Fruit fly (Drosophila melanogaster) whole organism, embryonic: ENCODE results near the gene iav.

Source experiments
- Awh ChIP-seq: fragments of 200-800 bp; sonication (Bioruptor generic); IDR thresholded peaks from 2 replicates; pipeline ENCODE4, ENCODE4 v1.3.6; 2022; ENCODE audit warnings: missing biosample characterization, missing genetic modification characterization
- Bgb ChIP-seq: fragments of 200-800 bp; sonication (Bioruptor generic); IDR thresholded peaks from 2 replicates; pipeline ENCODE4 v1.3.6; 2022; ENCODE audit warnings: missing biosample characterization, missing genetic modification characterization; ENCODE audit not compliant: partially characterized antibody
- Bteb2 ChIP-seq: fragments of 200-800 bp; sonication (Bioruptor generic); optimal IDR thresholded peaks from 2 replicates; lab custom pipeline; 2016; ENCODE audit warnings: missing biosample characterization, missing genetic modification characterization
- CG10147 ChIP-seq: fragments of 200-800 bp; sonication (Bioruptor generic); optimal IDR thresholded peaks from 2 replicates; lab custom pipeline; 2019; ENCODE audit warnings: missing biosample characterization, mild to moderate bottlenecking, missing genetic modification characterization, moderate library complexity
- CG11247 ChIP-seq: fragments of 200-800 bp; sonication (Bioruptor generic); IDR thresholded peaks from 2 replicates; pipeline ENCODE4 v1.3.6; 2022; ENCODE audit warnings: missing biosample characterization, missing genetic modification characterization
- CG11695 ChIP-seq: fragments of 200-800 bp; sonication (Bioruptor generic); IDR thresholded peaks from 3 replicates; pipeline ENCODE4 v1.3.6; 2022; ENCODE audit warnings: missing biosample characterization, missing genetic modification characterization
- CG12659 ChIP-seq: fragments of 200-800 bp; sonication (Bioruptor generic); optimal IDR thresholded peaks from 3 replicates; lab custom pipeline; 2017; ENCODE audit warnings: mild to moderate bottlenecking, missing biosample characterization, missing genetic modification reagents, missing genetic modification characterization
- CG14014 ChIP-seq: fragments of 200-800 bp; sonication (Bioruptor generic); IDR thresholded peaks from 2 replicates; pipeline ENCODE4 v1.3.6; 2022; ENCODE audit warnings: missing biosample characterization, missing genetic modification characterization
- CG14860 ChIP-seq: fragments of 200-800 bp; sonication (Bioruptor generic); IDR thresholded peaks from 3 replicates; pipeline ENCODE4 v1.3.6; 2022; ENCODE audit warnings: missing biosample characterization, missing genetic modification characterization; ENCODE audit not compliant: partially characterized antibody
- CG17361 ChIP-seq: fragments of 200-800 bp; sonication (Bioruptor generic); IDR thresholded peaks from 3 replicates; pipeline ENCODE4 v1.3.6; 2022; ENCODE audit warnings: missing biosample characterization, missing genetic modification characterization
- CG17829 ChIP-seq: fragments of 200-800 bp; optimal IDR thresholded peaks from 2 replicates; lab custom pipeline; 2019; ENCODE audit warnings: missing biosample characterization, mild to moderate bottlenecking, missing genetic modification characterization, moderate library complexity
- CG1792 ChIP-seq: fragments of 200-800 bp; sonication (Bioruptor generic); optimal IDR thresholded peaks from 2 replicates; lab custom pipeline; 2016; ENCODE audit warnings: missing biosample characterization, missing genetic modification characterization
- CG18476 ChIP-seq: fragments of 200-800 bp; sonication (Bioruptor generic); optimal IDR thresholded peaks from 2 replicates; lab custom pipeline; 2016; ENCODE audit warnings: missing biosample characterization, mild to moderate bottlenecking, missing genetic modification characterization
- CG2712 ChIP-seq: fragments of 200-800 bp; optimal IDR thresholded peaks from 3 replicates; lab custom pipeline; 2019; ENCODE audit warnings: missing biosample characterization, mild to moderate bottlenecking, missing genetic modification characterization, moderate library complexity
- CG30020 ChIP-seq: fragments of 200-800 bp; optimal IDR thresholded peaks from 2 replicates; lab custom pipeline; 2019; ENCODE audit warnings: missing biosample characterization, mild to moderate bottlenecking, missing genetic modification characterization, moderate library complexity
- CG30403 ChIP-seq: fragments of 200-800 bp; sonication (Bioruptor generic); optimal IDR thresholded peaks from 3 replicates; lab custom pipeline; 2016; ENCODE audit warnings: missing biosample characterization, missing genetic modification characterization
- CG31388 ChIP-seq: fragments of 200-800 bp; sonication (Bioruptor generic); optimal IDR thresholded peaks from 2 replicates; lab custom pipeline; 2016; ENCODE audit warnings: missing biosample characterization, missing genetic modification characterization
- CG34422 ChIP-seq: fragments of 200-800 bp; sonication (Bioruptor generic); IDR thresholded peaks from 3 replicates; pipeline ENCODE4 v1.3.6; 2022; ENCODE audit warnings: missing biosample characterization, missing genetic modification characterization
- CG4424 ChIP-seq: fragments of 200-800 bp; sonication (Bioruptor generic); optimal IDR thresholded peaks from 3 replicates; lab custom pipeline; 2016; ENCODE audit warnings: missing biosample characterization, missing genetic modification characterization
- CG5180 ChIP-seq: fragments of 200-800 bp; sonication (Bioruptor generic); optimal IDR thresholded peaks from 3 replicates; lab custom pipeline; 2017; ENCODE audit warnings: missing biosample characterization, missing genetic modification characterization, mild to moderate bottlenecking, moderate library complexity, missing genetic modification reagents
- CG6272 ChIP-seq: fragments of 200-800 bp; sonication (Bioruptor generic); IDR thresholded peaks from 2 replicates; pipeline ENCODE4 v1.3.6; 2022; ENCODE audit warnings: missing biosample characterization, missing genetic modification characterization
- CG6813 ChIP-seq: fragments of 200-800 bp; sonication (Bioruptor generic); optimal IDR thresholded peaks from 2 replicates; lab custom pipeline; 2017; ENCODE audit warnings: missing biosample characterization, missing genetic modification characterization, mild to moderate bottlenecking, moderate library complexity, missing genetic modification reagents
- CG7839 ChIP-seq: fragments of 200-800 bp; sonication (Bioruptor generic); optimal IDR thresholded peaks from 3 replicates; lab custom pipeline; 2018; ENCODE audit warnings: missing biosample characterization, mild to moderate bottlenecking, missing genetic modification characterization, moderate library complexity
- CG7928 ChIP-seq: fragments of 200-800 bp; sonication (Bioruptor generic); optimal IDR thresholded peaks from 2 replicates; lab custom pipeline; 2017; ENCODE audit warnings: missing biosample characterization, mild to moderate bottlenecking, missing genetic modification characterization
- Dref ChIP-seq: fragments of 200-800 bp; sonication (Bioruptor generic); IDR thresholded peaks from 2 replicates; pipeline ENCODE4 v1.3.6; 2022; ENCODE audit warnings: missing biosample characterization, missing genetic modification characterization
- ERR ChIP-seq: fragments of 200-800 bp; sonication (Bioruptor generic); optimal IDR thresholded peaks from 2 replicates; lab custom pipeline; 2016; ENCODE audit warnings: missing biosample characterization, missing genetic modification characterization
- Fer3 ChIP-seq: fragments of 200-800 bp; sonication (Bioruptor generic); optimal IDR thresholded peaks from 2 replicates; lab custom pipeline; 2018; ENCODE audit warnings: missing biosample characterization, mild to moderate bottlenecking, missing genetic modification characterization, moderate library complexity
- Hand ChIP-seq: fragments of 200-800 bp; sonication (Bioruptor generic); optimal IDR thresholded peaks from 2 replicates; lab custom pipeline; 2017; ENCODE audit warnings: mild to moderate bottlenecking, missing biosample characterization, missing genetic modification reagents, missing genetic modification characterization
- Kr ChIP-seq: fragments of 200-800 bp; sonication (Bioruptor generic); optimal IDR thresholded peaks from 2 replicates; lab custom pipeline; 2017; ENCODE audit warnings: missing biosample characterization, mild to moderate bottlenecking, missing genetic modification characterization
- MESR4 ChIP-seq: fragments of 200-800 bp; sonication (Bioruptor generic); optimal IDR thresholded peaks from 2 replicates; lab custom pipeline; 2018; ENCODE audit warnings: missing biosample characterization, mild to moderate bottlenecking, missing genetic modification characterization, moderate library complexity
- NC2β ChIP-seq: fragments of 200-800 bp; sonication (Bioruptor generic); optimal IDR thresholded peaks from 2 replicates; lab custom pipeline; 2016; ENCODE audit warnings: missing biosample characterization, missing genetic modification characterization
- Rx ChIP-seq: fragments of 200-800 bp; sonication (Bioruptor generic); IDR thresholded peaks from 2 replicates; pipeline ENCODE4 v1.3.6; 2022; ENCODE audit warnings: missing biosample characterization, missing genetic modification characterization
- Xrp1 ChIP-seq: fragments of 200-800 bp; sonication (Bioruptor generic); IDR thresholded peaks from 2 replicates; pipeline ENCODE4 v1.3.6; 2022; ENCODE audit warnings: missing biosample characterization, missing genetic modification characterization
- amos ChIP-seq: fragments of 200-800 bp; sonication (Bioruptor generic); IDR thresholded peaks from 2 replicates; pipeline ENCODE4 v1.3.6; 2022; ENCODE audit warnings: missing biosample characterization, missing genetic modification characterization; ENCODE audit not compliant: partially characterized antibody
- aop ChIP-seq: fragments of 200-800 bp; sonication (Bioruptor generic); IDR thresholded peaks from 2 replicates; pipeline ENCODE4 v1.3.6; 2022; ENCODE audit warnings: missing biosample characterization, missing genetic modification characterization
- az2 ChIP-seq: fragments of 200-800 bp; sonication (Bioruptor generic); optimal IDR thresholded peaks from 3 replicates; lab custom pipeline; 2016; ENCODE audit warnings: missing biosample characterization, missing genetic modification characterization
- da ChIP-seq: fragments of 200-800 bp; sonication (Bioruptor generic); optimal IDR thresholded peaks from 2 replicates; lab custom pipeline; 2016; ENCODE audit warnings: missing biosample characterization, missing genetic modification characterization
- h ChIP-seq: fragments of >200 bp; optimal IDR thresholded peaks from 2 replicates; lab custom pipeline; 2017
- hth ChIP-seq: fragments of >200 bp; optimal IDR thresholded peaks from 2 replicates; lab custom pipeline; 2017; ENCODE audit warnings: inconsistent platforms
- insv ChIP-seq, 2 experiments: fragments of 200-800 bp; sonication (Bioruptor generic); optimal IDR thresholded peaks; 3 replicates each; lab custom pipeline; 2016 to 2018; ENCODE audit warnings: missing biosample characterization in 2 of 2, missing genetic modification characterization in 2 of 2
- jumu ChIP-seq: fragments of 200-800 bp; sonication (Bioruptor generic); optimal IDR thresholded peaks from 3 replicates; lab custom pipeline; 2016; ENCODE audit warnings: missing biosample characterization, missing genetic modification characterization
- kay ChIP-seq: fragments of 200-800 bp; sonication (Bioruptor generic); optimal IDR thresholded peaks from 2 replicates; lab custom pipeline; 2016; ENCODE audit warnings: missing biosample characterization, missing genetic modification characterization
- nmo ChIP-seq: fragments of 200-800 bp; sonication (Bioruptor generic); optimal IDR thresholded peaks from 2 replicates; lab custom pipeline; 2018; ENCODE audit warnings: missing biosample characterization, mild to moderate bottlenecking, missing genetic modification characterization, moderate library complexity
- tup ChIP-seq: fragments of 200-800 bp; sonication (Bioruptor generic); optimal IDR thresholded peaks from 2 replicates; lab custom pipeline; 2016; ENCODE audit warnings: missing biosample characterization, mild to moderate bottlenecking, missing genetic modification characterization, moderate library complexity
- unpg ChIP-seq: fragments of 200-800 bp; sonication (Bioruptor generic); optimal IDR thresholded peaks from 3 replicates; lab custom pipeline; 2018; ENCODE audit warnings: missing biosample characterization, mild to moderate bottlenecking, missing genetic modification characterization, moderate library complexity
- vfl ChIP-seq: fragments of 200-800 bp; sonication (Bioruptor generic); optimal IDR thresholded peaks from 2 replicates; lab custom pipeline; 2016; ENCODE audit warnings: missing biosample characterization, missing genetic modification characterization

iav gene

dm6 chrX:6852574-6852973, 38.8 kb downstream of the iav start (continued):
- peak; percentile 92 for TF ChIP-seq CG2712 (tag; lab: Kevin White, UChicago)
- peak; percentile 90 for TF ChIP-seq CG11247 (GFP tag; lab: Robert Waterston, UW)
- TF ChIP-seq aop (GFP tag; lab: Robert Waterston, UW) = peak; percentile 78; the same call in 1 of the 2 replicates
- TF ChIP-seq ERR = peak; percentile 93
- TF ChIP-seq CG6272 (GFP tag; lab: Robert Waterston, UW) = peak; percentile 68
- peak; percentile 69 for TF ChIP-seq tup
- TF ChIP-seq Dref = peak; percentile 70
- peak; percentile 74; the same call in 2 of the 3 replicates for TF ChIP-seq CG34422 (GFP tag; lab: Robert Waterston, UW)
- TF ChIP-seq MESR4 = peak; percentile 30
- peak; percentile 58 for TF ChIP-seq CG5180
- TF ChIP-seq CG31388 (GFP tag; lab: Kevin White, UChicago) = peak; percentile 47
- TF ChIP-seq Rx (GFP tag; lab: Robert Waterston, UW) = peak; percentile 83
- TF ChIP-seq CG12659 (GFP tag; lab: Kevin White, UChicago) = peak; percentile 93
- peak; percentile 88 for TF ChIP-seq CG1792 (GFP tag; lab: Kevin White, UChicago)
- TF ChIP-seq Awh (GFP tag; lab: Robert Waterston, UW) = peak; percentile 81
- TF ChIP-seq CG10147 (GFP tag; lab: Kevin White, UChicago) = peak; percentile 91
- peak; percentile 87 for TF ChIP-seq vfl (GFP tag; lab: Kevin White, UChicago)
- TF ChIP-seq CG11695 (GFP tag; lab: Robert Waterston, UW) = peak; percentile 83
- TF ChIP-seq CG7928 (GFP tag; lab: Kevin White, UChicago) = peak; percentile 78
- peak; percentile 87 for TF ChIP-seq NC2β (GFP tag; lab: Kevin White, UChicago)
- peak; percentile 89 for TF ChIP-seq Xrp1 (GFP tag; lab: Robert Waterston, UW)
- peak; percentile 89 for TF ChIP-seq CG18476 (GFP tag; lab: Kevin White, UChicago)
- peak; percentile 91 for TF ChIP-seq unpg
- TF ChIP-seq CG7839 (tag; lab: Kevin White, UChicago) = peak; percentile 95
- TF ChIP-seq CG17829 (tag; lab: Kevin White, UChicago) = peak; percentile 91
- peak; percentile 68 for TF ChIP-seq da
- peak in 1 of 2 experiments; percentile 62 for TF ChIP-seq insv (GFP tag; optimal IDR thresholded peaks at IDR 0.05; lab: Kevin White, UChicago)
- TF ChIP-seq Hand (GFP tag; lab: Kevin White, UChicago) = peak; percentile 1
- peak; percentile 93 for TF ChIP-seq Fer3 (tag; lab: Kevin White, UChicago)
- peak; percentile 94 for TF ChIP-seq CG30403 (GFP tag; lab: Kevin White, UChicago)
- no peak for TF ChIP-seq CG14860
- TF ChIP-seq Bgb = peak; percentile 41; the same call in 1 of the 2 replicates
- TF ChIP-seq CG4424 = peak; percentile 90
- peak; percentile 84 for TF ChIP-seq Bteb2 (GFP tag; lab: Kevin White, UChicago)
- TF ChIP-seq h = no peak
- peak; percentile 89 for TF ChIP-seq CG14014 (GFP tag; lab: Robert Waterston, UW)
- TF ChIP-seq jumu (GFP tag; lab: Kevin White, UChicago) = peak; percentile 92
- peak; percentile 97 for TF ChIP-seq CG17361 (GFP tag; lab: Robert Waterston, UW)
- no peak; the same call in 1 of the 2 replicates for TF ChIP-seq amos (GFP tag; lab: Robert Waterston, UW)
- TF ChIP-seq CG6813 = peak; percentile 77
- TF ChIP-seq kay (GFP tag; lab: Kevin White, UChicago) = peak; percentile 82
- TF ChIP-seq CG30020 (tag; lab: Kevin White, UChicago) = peak; percentile 85
- TF ChIP-seq nmo (GFP tag; lab: Kevin White, UChicago) = peak; percentile 95
- no peak for TF ChIP-seq Kr (GFP tag; lab: Kevin White, UChicago)
- TF ChIP-seq hth (lab: Kevin White, UChicago) = no peak
- TF ChIP-seq az2 = peak; percentile 87
